Fruit fly (Drosophila melanogaster) whole organism, embryonic: ENCODE measurements around the gene mxt.

Source experiments
- Atf6 ChIP-seq: fragments of 200-800 bp; sonication (Bioruptor generic); IDR thresholded peaks from 2 replicates; pipeline ENCODE4 v1.3.6; 2022; ENCODE audit warnings: missing biosample characterization, missing genetic modification characterization
- Awh ChIP-seq: fragments of 200-800 bp; sonication (Bioruptor generic); IDR thresholded peaks from 2 replicates; pipeline ENCODE4, ENCODE4 v1.3.6; 2022; ENCODE audit warnings: missing biosample characterization, missing genetic modification characterization
- Bdp1 ChIP-seq: fragments of 200-800 bp; sonication (Bioruptor generic); optimal IDR thresholded peaks from 3 replicates; lab custom pipeline; 2016; ENCODE audit warnings: missing biosample characterization, missing genetic modification characterization
- BtbVII ChIP-seq: fragments of 200-800 bp; sonication (Bioruptor generic); optimal IDR thresholded peaks from 3 replicates; lab custom pipeline; 2017; ENCODE audit warnings: missing biosample characterization, mild to moderate bottlenecking, missing genetic modification characterization
- CG1024 ChIP-seq: fragments of 200-800 bp; sonication (Bioruptor generic); IDR thresholded peaks from 2 replicates; pipeline ENCODE4 v1.3.6; 2022; ENCODE audit warnings: missing biosample characterization, missing genetic modification characterization
- CG10543 ChIP-seq: fragments of 200-800 bp; sonication (Bioruptor generic); optimal IDR thresholded peaks from 3 replicates; lab custom pipeline; 2017; ENCODE audit warnings: missing biosample characterization, mild to moderate bottlenecking, missing genetic modification characterization, moderate library complexity
- CG13123 ChIP-seq: fragments of 200-800 bp; sonication (Bioruptor generic); optimal IDR thresholded peaks from 2 replicates; lab custom pipeline; 2016; ENCODE audit warnings: missing biosample characterization, missing genetic modification characterization
- CG13424 ChIP-seq: fragments of 200-800 bp; sonication (Bioruptor generic); optimal IDR thresholded peaks from 2 replicates; lab custom pipeline; 2019; ENCODE audit warnings: missing biosample characterization, mild to moderate bottlenecking, missing genetic modification characterization, moderate library complexity
- CG14050 ChIP-seq: fragments of 200-800 bp; sonication (Bioruptor generic); IDR thresholded peaks from 3 replicates; pipeline ENCODE4 v1.3.6; 2022; ENCODE audit warnings: missing biosample characterization, missing genetic modification characterization
- CG14710 ChIP-seq: fragments of 200-800 bp; sonication (Bioruptor generic); optimal IDR thresholded peaks from 3 replicates; lab custom pipeline; 2019; ENCODE audit warnings: missing biosample characterization, mild to moderate bottlenecking, missing genetic modification characterization, moderate library complexity
- CG16779 ChIP-seq: fragments of 200-800 bp; sonication (Bioruptor generic); IDR thresholded peaks from 2 replicates; pipeline ENCODE4 v1.3.6; 2022; ENCODE audit warnings: missing biosample characterization, missing genetic modification characterization
- CG17568 ChIP-seq: fragments of 200-800 bp; sonication (Bioruptor generic); optimal IDR thresholded peaks from 2 replicates; lab custom pipeline; 2018; ENCODE audit warnings: missing biosample characterization, mild to moderate bottlenecking, missing genetic modification characterization, moderate library complexity
- CG30431 ChIP-seq: fragments of 200-800 bp; sonication (Bioruptor generic); optimal IDR thresholded peaks from 2 replicates; lab custom pipeline; 2017; ENCODE audit warnings: missing biosample characterization, missing genetic modification characterization
- CG31388 ChIP-seq: fragments of 200-800 bp; sonication (Bioruptor generic); optimal IDR thresholded peaks from 2 replicates; lab custom pipeline; 2016; ENCODE audit warnings: missing biosample characterization, missing genetic modification characterization
- CG34224 ChIP-seq: fragments of 200-800 bp; sonication (Bioruptor generic); IDR thresholded peaks from 3 replicates; pipeline ENCODE4 v1.3.6; 2022; ENCODE audit warnings: missing biosample characterization, missing genetic modification characterization; ENCODE audit not compliant: partially characterized antibody
- CG3995 ChIP-seq: fragments of 200-800 bp; sonication (Bioruptor generic); optimal IDR thresholded peaks from 3 replicates; lab custom pipeline; 2016; ENCODE audit warnings: missing biosample characterization, missing genetic modification characterization
- CG6175 ChIP-seq: fragments of 200-800 bp; sonication (Bioruptor generic); IDR thresholded peaks from 3 replicates; pipeline ENCODE4 v1.3.6; 2022; ENCODE audit warnings: missing biosample characterization, missing genetic modification characterization
- CG7987 ChIP-seq: fragments of 200-800 bp; sonication (Bioruptor generic); optimal IDR thresholded peaks from 2 replicates; lab custom pipeline; 2018; ENCODE audit warnings: missing biosample characterization, mild to moderate bottlenecking, missing genetic modification characterization, moderate library complexity
- CG8290 ChIP-seq, 3 experiments: fragments of 200-800 bp; sonication (Bioruptor generic); optimal IDR thresholded peaks; 2 replicates each; lab custom pipeline; 2016 to 2019; ENCODE audit warnings: missing biosample characterization in 3 of 3, missing genetic modification characterization in 3 of 3, mild to moderate bottlenecking in 2 of 3, moderate library complexity in 1 of 3
- CG8478 ChIP-seq: fragments of >200 bp; optimal IDR thresholded peaks from 2 replicates; lab custom pipeline; 2018
- CG9727 ChIP-seq: fragments of 200-800 bp; sonication (Bioruptor generic); optimal IDR thresholded peaks from 3 replicates; lab custom pipeline; 2017; ENCODE audit warnings: missing biosample characterization, mild to moderate bottlenecking, missing genetic modification characterization
- CG9817 ChIP-seq: fragments of 200-800 bp; sonication (Bioruptor generic); optimal IDR thresholded peaks from 2 replicates; lab custom pipeline; 2018; ENCODE audit warnings: missing biosample characterization, mild to moderate bottlenecking, missing genetic modification characterization, moderate library complexity
- CTCF ChIP-seq: fragments of 200-800 bp; sonication (Bioruptor generic); optimal IDR thresholded peaks from 2 replicates; lab custom pipeline; 2017; ENCODE audit warnings: missing biosample characterization, mild to moderate bottlenecking, missing genetic modification characterization, moderate library complexity
- CkIIα-i1 ChIP-seq: fragments of 200-800 bp; sonication (Bioruptor generic); IDR thresholded peaks from 2 replicates; pipeline ENCODE4 v1.3.6; 2022; ENCODE audit warnings: missing biosample characterization, missing genetic modification characterization
- ERR ChIP-seq: fragments of 200-800 bp; sonication (Bioruptor generic); optimal IDR thresholded peaks from 2 replicates; lab custom pipeline; 2016; ENCODE audit warnings: missing biosample characterization, missing genetic modification characterization
- Fer3 ChIP-seq: fragments of 200-800 bp; sonication (Bioruptor generic); optimal IDR thresholded peaks from 2 replicates; lab custom pipeline; 2018; ENCODE audit warnings: missing biosample characterization, mild to moderate bottlenecking, missing genetic modification characterization, moderate library complexity
- GATAe ChIP-seq: fragments of 200-800 bp; sonication (Bioruptor generic); conservative IDR thresholded peaks from 2 replicates; pipeline ENCODE4 v1.3.6; 2022; ENCODE audit warnings: missing biosample characterization, missing genetic modification characterization
- Gsc ChIP-seq: fragments of 200-800 bp; sonication (Bioruptor generic); IDR thresholded peaks from 2 replicates; pipeline ENCODE4 v1.3.6; 2022; ENCODE audit warnings: missing biosample characterization, missing genetic modification characterization
- HLHmδ ChIP-seq: fragments of 200-800 bp; sonication (Bioruptor generic); optimal IDR thresholded peaks from 2 replicates; lab custom pipeline; 2018; ENCODE audit warnings: missing biosample characterization, mild to moderate bottlenecking, missing genetic modification characterization, moderate library complexity
- Hr39 ChIP-seq: fragments of >200 bp; optimal IDR thresholded peaks from 2 replicates; lab custom pipeline; 2017
- Hsf ChIP-seq: fragments of 200-800 bp; sonication (Bioruptor generic); optimal IDR thresholded peaks from 3 replicates; lab custom pipeline; 2016; ENCODE audit warnings: missing biosample characterization, missing genetic modification characterization
- PHDP ChIP-seq: fragments of 200-800 bp; sonication (Bioruptor generic); optimal IDR thresholded peaks from 3 replicates; lab custom pipeline; 2018; ENCODE audit warnings: missing biosample characterization, mild to moderate bottlenecking, missing genetic modification characterization, moderate library complexity
- Stat92E ChIP-seq, 3 experiments: fragments of >200 bp in 2 of 3; fragments of 200-800 bp in 1 of 3; sonication (Bioruptor generic) in 1 of 3; optimal IDR thresholded peaks; 2 replicates each; lab custom pipeline; 2017 to 2019; ENCODE audit warnings: missing biosample characterization in 3 of 3, missing genetic modification characterization in 3 of 3, mild to moderate bottlenecking in 1 of 3, moderate library complexity in 1 of 3
- abd-A ChIP-seq: fragments of 200-800 bp; sonication (Bioruptor generic); optimal IDR thresholded peaks from 3 replicates; lab custom pipeline; 2019; ENCODE audit warnings: missing biosample characterization, mild to moderate bottlenecking, missing genetic modification characterization, moderate library complexity
- ac ChIP-seq: fragments of 200-800 bp; sonication (Bioruptor generic); optimal IDR thresholded peaks from 3 replicates; lab custom pipeline; 2017; ENCODE audit warnings: missing biosample characterization, mild to moderate bottlenecking, missing genetic modification characterization
- ase ChIP-seq: fragments of 200-800 bp; sonication (Bioruptor generic); IDR thresholded peaks from 3 replicates; pipeline ENCODE4 v1.3.6; 2022; ENCODE audit warnings: missing biosample characterization, missing genetic modification characterization
- ato ChIP-seq: fragments of 200-800 bp; sonication (Bioruptor generic); IDR thresholded peaks from 2 replicates; pipeline ENCODE4 v1.3.6; 2022; ENCODE audit warnings: missing biosample characterization, missing genetic modification characterization; ENCODE audit not compliant: partially characterized antibody
- bab2 ChIP-seq: fragments of 200-800 bp; sonication (Bioruptor generic); optimal IDR thresholded peaks from 2 replicates; lab custom pipeline; 2016; ENCODE audit warnings: missing biosample characterization, missing genetic modification characterization
- corto ChIP-seq: fragments of 200-800 bp; sonication (Bioruptor generic); optimal IDR thresholded peaks from 2 replicates; lab custom pipeline; 2016; ENCODE audit warnings: missing biosample characterization, mild to moderate bottlenecking, missing genetic modification characterization, moderate library complexity
- dpn ChIP-seq, 2 experiments: fragments of 200-800 bp; sonication (Bioruptor generic); optimal IDR thresholded peaks; 3 replicates each; lab custom pipeline; 2016; ENCODE audit warnings: missing biosample characterization in 2 of 2, missing genetic modification characterization in 2 of 2
- fru ChIP-seq: fragments of >200 bp; optimal IDR thresholded peaks from 2 replicates; lab custom pipeline; 2017
- gce ChIP-seq: fragments of 200-800 bp; sonication (Bioruptor generic); IDR thresholded peaks from 3 replicates; pipeline ENCODE4 v1.3.6; 2022; ENCODE audit warnings: missing biosample characterization, missing genetic modification characterization
- gcm ChIP-seq: fragments of 200-800 bp; sonication (Bioruptor generic); optimal IDR thresholded peaks from 2 replicates; lab custom pipeline; 2019; ENCODE audit warnings: missing biosample characterization, mild to moderate bottlenecking, missing genetic modification characterization, moderate library complexity
- gfzf ChIP-seq: fragments of 200-800 bp; sonication (Bioruptor generic); optimal IDR thresholded peaks from 2 replicates; lab custom pipeline; 2016; ENCODE audit warnings: missing biosample characterization, mild to moderate bottlenecking, missing genetic modification characterization, moderate library complexity
- nerfin-1 ChIP-seq: fragments of 200-800 bp; sonication (Bioruptor generic); optimal IDR thresholded peaks from 3 replicates; lab custom pipeline; 2019; ENCODE audit warnings: missing biosample characterization, mild to moderate bottlenecking, missing genetic modification characterization, moderate library complexity
- rib ChIP-seq: fragments of 200-800 bp; sonication (Bioruptor generic); IDR thresholded peaks from 2 replicates; pipeline ENCODE4 v1.3.6; 2022; ENCODE audit warnings: missing biosample characterization, missing genetic modification characterization
- schlank ChIP-seq: fragments of 200-800 bp; sonication (Bioruptor generic); optimal IDR thresholded peaks from 2 replicates; lab custom pipeline; 2018; ENCODE audit warnings: missing biosample characterization, mild to moderate bottlenecking, missing genetic modification characterization
- sna ChIP-seq: fragments of 200-800 bp; sonication (Bioruptor generic); IDR thresholded peaks from 2 replicates; pipeline ENCODE4 v1.3.6; 2022; ENCODE audit warnings: missing biosample characterization, missing genetic modification characterization; ENCODE audit not compliant: partially characterized antibody
- tgo ChIP-seq: fragments of 200-800 bp; sonication (Bioruptor generic); IDR thresholded peaks from 3 replicates; pipeline ENCODE4 v1.3.6; 2022; ENCODE audit warnings: missing biosample characterization, missing genetic modification characterization
- unpg ChIP-seq: fragments of 200-800 bp; sonication (Bioruptor generic); optimal IDR thresholded peaks from 3 replicates; lab custom pipeline; 2018; ENCODE audit warnings: missing biosample characterization, mild to moderate bottlenecking, missing genetic modification characterization, moderate library complexity
- vfl ChIP-seq: fragments of 200-800 bp; sonication (Bioruptor generic); optimal IDR thresholded peaks from 2 replicates; lab custom pipeline; 2016; ENCODE audit warnings: missing biosample characterization, missing genetic modification characterization
- zfh2 ChIP-seq: fragments of 200-800 bp; sonication (Bioruptor generic); optimal IDR thresholded peaks from 2 replicates; lab custom pipeline; 2016; ENCODE audit warnings: missing biosample characterization, missing genetic modification characterization

The mxt gene

DNA sequence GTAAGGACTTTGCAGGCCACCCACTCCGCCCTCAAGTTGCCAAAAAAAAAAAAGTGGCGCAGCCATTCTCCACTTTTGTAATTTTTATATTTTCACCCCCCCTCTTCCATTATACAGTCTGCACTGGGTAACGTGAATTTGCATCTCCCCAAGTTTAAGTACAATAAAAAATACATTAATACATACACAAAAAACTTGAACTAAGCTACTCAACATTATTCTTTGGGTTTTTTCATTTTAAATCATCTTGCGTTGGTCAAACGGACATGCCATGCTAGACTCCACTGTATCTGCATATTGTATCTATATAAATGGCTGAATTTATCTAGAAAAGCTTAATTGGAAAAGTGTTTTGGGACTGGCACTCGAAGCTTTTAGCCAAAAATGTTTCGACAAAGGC, 14.4 kb upstream of the mxt start (continued):
- no peak for TF ChIP-seq CG8290 (GFP tag; optimal IDR thresholded peaks at IDR 0.05; lab: Kevin White, UChicago)
- TF ChIP-seq CG8290 (tag; optimal IDR thresholded peaks at IDR 0.05; lab: Kevin White, UChicago): no peak
- no peak for TF ChIP-seq Stat92E (GFP tag; optimal IDR thresholded peaks at IDR 0.05; lab: Kevin White, UChicago)
- no peak for TF ChIP-seq schlank (tag; lab: Kevin White, UChicago)
- TF ChIP-seq Hsf: no peak
- no peak for TF ChIP-seq CTCF (GFP tag; lab: Kevin White, UChicago)
- TF ChIP-seq Bdp1 (GFP tag; lab: Kevin White, UChicago): no peak
- no peak for TF ChIP-seq CG16779 (GFP tag; lab: Robert Waterston, UW)
- no peak for TF ChIP-seq Gsc
- TF ChIP-seq CG13123 (GFP tag; lab: Kevin White, UChicago): no peak
- no peak for TF ChIP-seq gcm (GFP tag; lab: Kevin White, UChicago)
- peak; percentile 15 for TF ChIP-seq BtbVII (GFP tag; lab: Kevin White, UChicago)
- TF ChIP-seq CG6175 (GFP tag; lab: Robert Waterston, UW): 0 out of 3 replicates have a peak, but pooled peaks have one; percentile 37
- TF ChIP-seq CG14710 (tag; lab: Kevin White, UChicago): no peak
- TF ChIP-seq CG13424 (tag; lab: Kevin White, UChicago): peak; percentile 19
- no peak for TF ChIP-seq zfh2 (GFP tag; lab: Kevin White, UChicago)
- TF ChIP-seq CG10543 (GFP tag; lab: Kevin White, UChicago): no peak
- TF ChIP-seq GATAe: no peak
- no peak for TF ChIP-seq CG8478 (lab: Kevin White, UChicago)
- no peak for TF ChIP-seq unpg (GFP tag; lab: Kevin White, UChicago)
- peak; percentile 4 for TF ChIP-seq CG9727
- TF ChIP-seq tgo (GFP tag; lab: Robert Waterston, UW): peak; percentile 23; the same call in 1 of the 3 replicates
- TF ChIP-seq abd-A (tag; lab: Kevin White, UChicago): no peak
- no peak for TF ChIP-seq CG14050 (GFP tag; lab: Robert Waterston, UW)
- no peak for TF ChIP-seq rib (GFP tag; lab: Robert Waterston, UW)
- TF ChIP-seq Fer3 (tag; lab: Kevin White, UChicago): peak; percentile 63
- no peak for TF ChIP-seq nerfin-1
- TF ChIP-seq HLHmδ: no peak
- TF ChIP-seq ERR: no peak
- no peak for TF ChIP-seq gfzf (GFP tag; lab: Kevin White, UChicago)
- no peak for TF ChIP-seq corto (GFP tag; lab: Kevin White, UChicago)
- no peak for TF ChIP-seq sna (GFP tag; lab: Robert Waterston, UW)
- TF ChIP-seq gce (GFP tag; lab: Robert Waterston, UW): no peak
- no peak for TF ChIP-seq Hr39
- TF ChIP-seq Awh (GFP tag; lab: Robert Waterston, UW): no peak
- no peak for TF ChIP-seq CG31388 (GFP tag; lab: Kevin White, UChicago)
- no peak for TF ChIP-seq CG17568 (GFP tag; lab: Kevin White, UChicago)
- TF ChIP-seq CG34224: no peak
- no peak for TF ChIP-seq bab2
- no peak for TF ChIP-seq vfl (GFP tag; lab: Kevin White, UChicago)
- TF ChIP-seq CG3995 (GFP tag; lab: Kevin White, UChicago): no peak
- no peak for TF ChIP-seq dpn (GFP tag; optimal IDR thresholded peaks at IDR 0.05; lab: Kevin White, UChicago)
- no peak for TF ChIP-seq CG1024
- TF ChIP-seq CG30431: no peak
- no peak for TF ChIP-seq ac (GFP tag; lab: Kevin White, UChicago)
- TF ChIP-seq fru: no peak
- no peak for TF ChIP-seq PHDP (tag; lab: Kevin White, UChicago)
- 0 out of 3 replicates have a peak, but pooled peaks have one; percentile 39 for TF ChIP-seq ase (GFP tag; lab: Robert Waterston, UW)
- TF ChIP-seq ato (GFP tag; lab: Robert Waterston, UW): no peak
- no peak for TF ChIP-seq CG9817 (tag; lab: Kevin White, UChicago)
- no peak for TF ChIP-seq CkIIα-i1
- TF ChIP-seq Atf6: 0 out of 2 replicates have a peak, but pooled peaks have one; percentile 33
- TF ChIP-seq CG7987 (GFP tag; lab: Kevin White, UChicago): no peak
